Worm (Caenorhabditis elegans) whole organism, mixed stage, embryonic: ENCODE measurements around the gene famp-1.

Experiments
- ceh-43 ChIP-seq: fragments of 200-800 bp; sonication (Bioruptor generic); optimal IDR thresholded peaks from 2 replicates; lab custom pipeline; 2018; ENCODE audit warnings: mild to moderate bottlenecking, missing genetic modification characterization, moderate library complexity, missing compliant biosample characterization
- mab-5 ChIP-seq: fragments of 150-350 bp; optimal IDR thresholded peaks from 2 replicates; lab custom pipeline; 2014; ENCODE audit warnings: missing biosample characterization, missing genetic modification characterization
- mep-1 ChIP-seq: fragments of 150-350 bp; optimal IDR thresholded peaks from 2 replicates; lab custom pipeline; 2017; ENCODE audit warnings: missing biosample characterization, missing genetic modification reagents, missing genetic modification characterization, inconsistent platforms
- nhr-237 ChIP-seq: fragments of 150-350 bp; optimal IDR thresholded peaks from 2 replicates; lab custom pipeline; 2014; ENCODE audit warnings: missing biosample characterization, missing genetic modification characterization
- snpc-4 ChIP-seq: fragments of 150-350 bp; optimal IDR thresholded peaks from 2 replicates; lab custom pipeline; 2014; ENCODE audit warnings: missing biosample characterization, missing genetic modification characterization
- zip-8 ChIP-seq: fragments of 150-350 bp; optimal IDR thresholded peaks from 2 replicates; lab custom pipeline; 2014; ENCODE audit warnings: missing biosample characterization, missing genetic modification characterization
- ztf-11 ChIP-seq: fragments of 150-350 bp; optimal IDR thresholded peaks from 2 replicates; lab custom pipeline; 2014; ENCODE audit warnings: missing biosample characterization, missing genetic modification characterization

ce11 chrIV:2298388-2298787, 34.9 kb upstream of the famp-1 start:
- no peak for TF ChIP-seq snpc-4
- TF ChIP-seq zip-8 (tag; lab: Kevin White, UChicago), result no peak
- TF ChIP-seq ceh-43 (GFP tag; lab: Kevin White, UChicago), result no peak
- TF ChIP-seq ztf-11 (tag; lab: Kevin White, UChicago), result no peak
- TF ChIP-seq mab-5 (tag; lab: Kevin White, UChicago), result no peak
- no peak for TF ChIP-seq mep-1 (tag; lab: Kevin White, UChicago)
- no peak for TF ChIP-seq nhr-237 (tag; lab: Kevin White, UChicago)
